Worm (Caenorhabditis elegans) whole organism, L2 larva: ENCODE results near the gene lin-29.

ENCODE experiments used
- ama-1 ChIP-seq: fragments of 150-350 bp; optimal IDR thresholded peaks from 2 replicates; lab custom pipeline; 2018; ENCODE audit warnings: inconsistent platforms
- elt-1 ChIP-seq: fragments of 150-350 bp; optimal IDR thresholded peaks from 2 replicates; lab custom pipeline; 2014; ENCODE audit warnings: missing biosample characterization, missing genetic modification characterization
- fos-1 ChIP-seq: fragments of 150-350 bp; optimal IDR thresholded peaks from 2 replicates; lab custom pipeline; 2014; ENCODE audit warnings: missing biosample characterization, missing genetic modification characterization
- lin-11 ChIP-seq: fragments of 150-350 bp; sonication (generic microtip); optimal IDR thresholded peaks from 2 replicates; lab custom pipeline; 2014; ENCODE audit warnings: missing biosample characterization, missing genetic modification characterization, inconsistent platforms, mixed read lengths
- mdl-1 ChIP-seq, 2 experiments: fragments of 150-350 bp in 1 of 2; sonication (generic microtip) in 1 of 2; optimal IDR thresholded peaks; 2 replicates each; lab custom pipeline; 2017; ENCODE audit warnings: missing biosample characterization in 2 of 2, missing genetic modification characterization in 2 of 2
- nhr-11 ChIP-seq: fragments of 150-350 bp; optimal IDR thresholded peaks from 2 replicates; lab custom pipeline; 2014; ENCODE audit warnings: missing biosample characterization, missing genetic modification characterization
- nhr-77 ChIP-seq: fragments of 150-350 bp; optimal IDR thresholded peaks from 2 replicates; lab custom pipeline; 2014; ENCODE audit warnings: missing biosample characterization, missing genetic modification characterization
- skn-1 ChIP-seq: sonication (generic microtip); optimal IDR thresholded peaks from 2 replicates; lab custom pipeline; 2017; ENCODE audit warnings: missing biosample characterization, missing genetic modification characterization
- sma-3 ChIP-seq: sonication (generic microtip); optimal IDR thresholded peaks from 2 replicates; lab custom pipeline; 2016; ENCODE audit warnings: missing genetic modification reagents, missing genetic modification characterization, missing compliant biosample characterization
- unc-62 ChIP-seq: fragments of 150-350 bp; optimal IDR thresholded peaks from 2 replicates; lab custom pipeline; 2014; ENCODE audit warnings: missing biosample characterization, missing genetic modification reagents, missing genetic modification characterization

DNA sequence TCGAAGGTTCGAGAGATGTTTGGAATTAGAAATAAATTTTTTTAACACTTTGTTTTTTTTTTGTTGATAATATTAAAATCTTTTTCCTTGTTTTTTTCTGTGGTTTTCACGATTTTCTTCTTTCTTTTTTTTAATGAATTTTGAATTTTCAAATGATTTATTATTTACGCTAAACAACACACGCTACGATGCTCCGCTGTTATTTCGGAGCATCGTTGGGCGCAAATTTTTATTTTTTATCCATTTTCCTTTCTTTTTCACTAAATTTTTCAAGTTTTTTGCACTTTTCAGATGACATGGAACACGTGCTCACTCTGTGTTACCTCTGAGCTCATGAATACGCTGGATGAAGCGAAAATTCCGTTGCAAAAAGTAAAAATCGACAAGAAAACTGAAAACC is 26.9 kb upstream of the lin-29 start, which contains the start of the genes W03C9.1 and W03C9.2:
- TF ChIP-seq mdl-1 (tag; optimal IDR thresholded peaks at IDR 0.05; lab: Kevin White, UChicago) (no peak), unc-62 (GFP tag; lab: Kevin White, UChicago) (no peak), elt-1 (tag; lab: Kevin White, UChicago) (no peak), ama-1 (lab: Kevin White, UChicago) (no peak), nhr-77 (tag; lab: Kevin White, UChicago) (no peak), lin-11 (no peak), sma-3 (GFP tag; lab: Kevin White, UChicago) (no peak), fos-1 (no peak), skn-1 (tag; lab: Kevin White, UChicago) (no peak), nhr-11 (no peak)
